Fruit fly (Drosophila melanogaster) whole organism, embryonic: Measurements from ENCODE around the gene kat-60L1.

Experiments used
- CG1024 ChIP-seq: fragments of 200-800 bp; sonication (Bioruptor generic); IDR thresholded peaks from 2 replicates; pipeline ENCODE4 v1.3.6; 2022; ENCODE audit warnings: missing biosample characterization, missing genetic modification characterization
- CG10366 ChIP-seq: fragments of 200-800 bp; sonication (Bioruptor generic); IDR thresholded peaks from 2 replicates; pipeline ENCODE4 v1.3.6; 2022; ENCODE audit warnings: missing biosample characterization, missing genetic modification characterization
- CG10543 ChIP-seq: fragments of 200-800 bp; sonication (Bioruptor generic); optimal IDR thresholded peaks from 3 replicates; lab custom pipeline; 2017; ENCODE audit warnings: missing biosample characterization, mild to moderate bottlenecking, missing genetic modification characterization, moderate library complexity
- CG10565 ChIP-seq: fragments of 200-800 bp; sonication (Bioruptor generic); optimal IDR thresholded peaks from 3 replicates; lab custom pipeline; 2016; ENCODE audit warnings: missing biosample characterization, mild to moderate bottlenecking, missing genetic modification characterization
- CG11398 ChIP-seq: fragments of 200-800 bp; sonication (Bioruptor generic); optimal IDR thresholded peaks from 2 replicates; lab custom pipeline; 2016; ENCODE audit warnings: missing biosample characterization, missing genetic modification characterization
- CG12769 ChIP-seq: fragments of 200-800 bp; sonication (Bioruptor generic); optimal IDR thresholded peaks from 2 replicates; lab custom pipeline; 2019; ENCODE audit warnings: missing biosample characterization, mild to moderate bottlenecking, missing genetic modification characterization, moderate library complexity
- CG12942 ChIP-seq: fragments of 200-800 bp; sonication (Bioruptor generic); optimal IDR thresholded peaks from 3 replicates; lab custom pipeline; 2016; ENCODE audit warnings: missing biosample characterization, missing genetic modification characterization
- CG13894 ChIP-seq: fragments of 200-800 bp; sonication (Bioruptor generic); optimal IDR thresholded peaks from 3 replicates; lab custom pipeline; 2018; ENCODE audit warnings: missing biosample characterization, mild to moderate bottlenecking, missing genetic modification characterization, moderate library complexity
- CG14050 ChIP-seq: fragments of 200-800 bp; sonication (Bioruptor generic); IDR thresholded peaks from 3 replicates; pipeline ENCODE4 v1.3.6; 2022; ENCODE audit warnings: missing biosample characterization, missing genetic modification characterization
- CG1647 ChIP-seq: fragments of 200-800 bp; sonication (Bioruptor generic); optimal IDR thresholded peaks from 3 replicates; lab custom pipeline; 2016; ENCODE audit warnings: missing biosample characterization, missing genetic modification characterization
- CG17385 ChIP-seq: fragments of 200-800 bp; sonication (Bioruptor generic); optimal IDR thresholded peaks from 3 replicates; lab custom pipeline; 2018; ENCODE audit warnings: missing biosample characterization, mild to moderate bottlenecking, missing genetic modification characterization
- CG17802 ChIP-seq: fragments of 200-800 bp; sonication (Bioruptor generic); optimal IDR thresholded peaks from 2 replicates; lab custom pipeline; 2018; ENCODE audit warnings: missing biosample characterization, mild to moderate bottlenecking, missing genetic modification characterization, moderate library complexity
- CG1832 ChIP-seq: fragments of 200-800 bp; sonication (Bioruptor generic); optimal IDR thresholded peaks from 2 replicates; lab custom pipeline; 2017; ENCODE audit warnings: missing biosample characterization, mild to moderate bottlenecking, missing genetic modification characterization, inconsistent platforms
- CG2678 ChIP-seq: fragments of 200-800 bp; sonication (Bioruptor generic); optimal IDR thresholded peaks from 3 replicates; lab custom pipeline; 2019; ENCODE audit warnings: missing biosample characterization, mild to moderate bottlenecking, missing genetic modification characterization, moderate library complexity
- CG31388 ChIP-seq: fragments of 200-800 bp; sonication (Bioruptor generic); optimal IDR thresholded peaks from 2 replicates; lab custom pipeline; 2016; ENCODE audit warnings: missing biosample characterization, missing genetic modification characterization
- CG3995 ChIP-seq: fragments of 200-800 bp; sonication (Bioruptor generic); optimal IDR thresholded peaks from 3 replicates; lab custom pipeline; 2016; ENCODE audit warnings: missing biosample characterization, missing genetic modification characterization
- CG42726 ChIP-seq: fragments of 200-800 bp; sonication (Bioruptor generic); IDR thresholded peaks from 2 replicates; pipeline ENCODE4 v1.3.6; 2022; ENCODE audit warnings: missing biosample characterization, missing genetic modification characterization; ENCODE audit not compliant: partially characterized antibody
- CG4328 ChIP-seq: fragments of 200-800 bp; sonication (Bioruptor generic); optimal IDR thresholded peaks from 3 replicates; lab custom pipeline; 2017; ENCODE audit warnings: missing biosample characterization, missing genetic modification reagents, missing genetic modification characterization
- CG7786 ChIP-seq: fragments of 200-800 bp; sonication (Bioruptor generic); optimal IDR thresholded peaks from 2 replicates; lab custom pipeline; 2016; ENCODE audit warnings: missing biosample characterization, missing genetic modification characterization
- CG7987 ChIP-seq: fragments of 200-800 bp; sonication (Bioruptor generic); optimal IDR thresholded peaks from 2 replicates; lab custom pipeline; 2018; ENCODE audit warnings: missing biosample characterization, mild to moderate bottlenecking, missing genetic modification characterization, moderate library complexity
- CG8359 ChIP-seq: fragments of 200-800 bp; sonication (Bioruptor generic); optimal IDR thresholded peaks from 2 replicates; lab custom pipeline; 2017; ENCODE audit warnings: missing biosample characterization, mild to moderate bottlenecking, missing genetic modification characterization, borderline replicate concordance
- CG8478 ChIP-seq: fragments of >200 bp; optimal IDR thresholded peaks from 2 replicates; lab custom pipeline; 2018
- Chrac-16 ChIP-seq: fragments of 200-800 bp; sonication (Bioruptor generic); optimal IDR thresholded peaks from 3 replicates; lab custom pipeline; 2016; ENCODE audit warnings: missing biosample characterization, missing genetic modification characterization
- Drgx ChIP-seq: fragments of 200-800 bp; sonication (Bioruptor generic); IDR thresholded peaks from 2 replicates; pipeline ENCODE4 v1.3.6; 2022; ENCODE audit warnings: missing biosample characterization, missing genetic modification characterization
- Fer1 ChIP-seq: fragments of 200-800 bp; sonication (Bioruptor generic); optimal IDR thresholded peaks from 2 replicates; lab custom pipeline; 2017; ENCODE audit warnings: missing biosample characterization, mild to moderate bottlenecking, missing genetic modification characterization
- Fer2 ChIP-seq: fragments of 200-800 bp; sonication (Bioruptor generic); optimal IDR thresholded peaks from 2 replicates; lab custom pipeline; 2018; ENCODE audit warnings: missing biosample characterization, mild to moderate bottlenecking, missing genetic modification characterization, moderate library complexity
- GATAe ChIP-seq: fragments of 200-800 bp; sonication (Bioruptor generic); conservative IDR thresholded peaks from 2 replicates; pipeline ENCODE4 v1.3.6; 2022; ENCODE audit warnings: missing biosample characterization, missing genetic modification characterization
- HHEX ChIP-seq: fragments of 200-800 bp; sonication (Bioruptor generic); optimal IDR thresholded peaks from 3 replicates; lab custom pipeline; 2017; ENCODE audit warnings: missing biosample characterization, mild to moderate bottlenecking, missing genetic modification characterization, missing genetic modification reagents
- Hmx ChIP-seq: fragments of 200-800 bp; sonication (Bioruptor generic); optimal IDR thresholded peaks from 2 replicates; lab custom pipeline; 2016; ENCODE audit warnings: missing biosample characterization, missing genetic modification characterization
- Lhr ChIP-seq: fragments of 200-800 bp; sonication (Bioruptor generic); optimal IDR thresholded peaks from 3 replicates; lab custom pipeline; 2017; ENCODE audit warnings: mild to moderate bottlenecking, missing biosample characterization, missing genetic modification reagents, missing genetic modification characterization
- Sox100B ChIP-seq: fragments of 200-800 bp; sonication (Bioruptor generic); optimal IDR thresholded peaks from 3 replicates; lab custom pipeline; 2018; ENCODE audit warnings: missing biosample characterization, mild to moderate bottlenecking, missing genetic modification characterization
- Taf1 ChIP-seq: fragments of 200-800 bp; sonication (Bioruptor generic); IDR thresholded peaks from 2 replicates; pipeline ENCODE4 v1.3.6; 2022; ENCODE audit warnings: missing biosample characterization, missing genetic modification characterization
- ab ChIP-seq: fragments of 200-800 bp; sonication (Bioruptor generic); optimal IDR thresholded peaks from 2 replicates; lab custom pipeline; 2016; ENCODE audit warnings: missing biosample characterization, missing genetic modification characterization
- chm ChIP-seq: fragments of 200-800 bp; sonication (Bioruptor generic); IDR thresholded peaks from 2 replicates; pipeline ENCODE4 v1.3.6; 2022; ENCODE audit warnings: missing biosample characterization, missing genetic modification characterization
- en ChIP-seq: fragments of 200-800 bp; sonication (Bioruptor generic); optimal IDR thresholded peaks from 2 replicates; lab custom pipeline; 2016; ENCODE audit warnings: missing biosample characterization, missing genetic modification characterization
- fd102C ChIP-seq: fragments of 200-800 bp; sonication (Bioruptor generic); optimal IDR thresholded peaks from 2 replicates; lab custom pipeline; 2018; ENCODE audit warnings: missing biosample characterization, mild to moderate bottlenecking, missing genetic modification characterization, moderate library complexity
- fd3F ChIP-seq: fragments of 200-800 bp; sonication (Bioruptor generic); optimal IDR thresholded peaks from 2 replicates; lab custom pipeline; 2018; ENCODE audit warnings: missing biosample characterization, mild to moderate bottlenecking, missing genetic modification characterization, moderate library complexity
- fru ChIP-seq: fragments of >200 bp; optimal IDR thresholded peaks from 2 replicates; lab custom pipeline; 2017
- ham ChIP-seq: fragments of 200-800 bp; sonication (Bioruptor generic); IDR thresholded peaks from 2 replicates; pipeline ENCODE4 v1.3.6; 2022; ENCODE audit warnings: missing biosample characterization, missing genetic modification characterization
- ind ChIP-seq: fragments of 200-800 bp; sonication (Bioruptor generic); optimal IDR thresholded peaks from 3 replicates; lab custom pipeline; 2016; ENCODE audit warnings: missing biosample characterization, missing genetic modification characterization
- inv ChIP-seq: fragments of 200-800 bp; sonication (Bioruptor generic); IDR thresholded peaks from 2 replicates; pipeline ENCODE4 v1.3.6; 2022; ENCODE audit warnings: missing biosample characterization, missing genetic modification characterization; ENCODE audit not compliant: partially characterized antibody
- jigr1 ChIP-seq: fragments of 200-800 bp; sonication (Bioruptor generic); IDR thresholded peaks from 3 replicates; pipeline ENCODE4 v1.3.6; 2022; ENCODE audit warnings: missing biosample characterization, missing genetic modification characterization
- mam ChIP-seq: fragments of 200-800 bp; sonication (Bioruptor generic); optimal IDR thresholded peaks from 3 replicates; lab custom pipeline; 2016; ENCODE audit warnings: missing biosample characterization, missing genetic modification characterization
- nau ChIP-seq: fragments of 200-800 bp; sonication (Bioruptor generic); optimal IDR thresholded peaks from 3 replicates; lab custom pipeline; 2017; ENCODE audit warnings: missing biosample characterization, mild to moderate bottlenecking, missing genetic modification characterization, missing genetic modification reagents
- oc ChIP-seq: fragments of 200-800 bp; sonication (Bioruptor generic); optimal IDR thresholded peaks from 2 replicates; lab custom pipeline; 2018; ENCODE audit warnings: missing biosample characterization, mild to moderate bottlenecking, missing genetic modification characterization, moderate library complexity
- pho ChIP-seq: fragments of 200-800 bp; sonication (Bioruptor generic); optimal IDR thresholded peaks from 2 replicates; lab custom pipeline; 2016; ENCODE audit warnings: missing biosample characterization, missing genetic modification characterization
- pzg ChIP-seq: fragments of 200-800 bp; sonication (Bioruptor generic); optimal IDR thresholded peaks from 3 replicates; lab custom pipeline; 2018; ENCODE audit warnings: missing biosample characterization, mild to moderate bottlenecking, missing genetic modification characterization, moderate library complexity
- row ChIP-seq: fragments of 200-800 bp; sonication (Bioruptor generic); IDR thresholded peaks from 3 replicates; pipeline ENCODE4 v1.3.6; 2022; ENCODE audit warnings: missing biosample characterization, missing genetic modification characterization
- trh ChIP-seq: fragments of 200-800 bp; sonication (Bioruptor generic); optimal IDR thresholded peaks from 2 replicates; lab custom pipeline; 2016; ENCODE audit warnings: missing biosample characterization, missing genetic modification characterization

kat-60L1 gene

DNA sequence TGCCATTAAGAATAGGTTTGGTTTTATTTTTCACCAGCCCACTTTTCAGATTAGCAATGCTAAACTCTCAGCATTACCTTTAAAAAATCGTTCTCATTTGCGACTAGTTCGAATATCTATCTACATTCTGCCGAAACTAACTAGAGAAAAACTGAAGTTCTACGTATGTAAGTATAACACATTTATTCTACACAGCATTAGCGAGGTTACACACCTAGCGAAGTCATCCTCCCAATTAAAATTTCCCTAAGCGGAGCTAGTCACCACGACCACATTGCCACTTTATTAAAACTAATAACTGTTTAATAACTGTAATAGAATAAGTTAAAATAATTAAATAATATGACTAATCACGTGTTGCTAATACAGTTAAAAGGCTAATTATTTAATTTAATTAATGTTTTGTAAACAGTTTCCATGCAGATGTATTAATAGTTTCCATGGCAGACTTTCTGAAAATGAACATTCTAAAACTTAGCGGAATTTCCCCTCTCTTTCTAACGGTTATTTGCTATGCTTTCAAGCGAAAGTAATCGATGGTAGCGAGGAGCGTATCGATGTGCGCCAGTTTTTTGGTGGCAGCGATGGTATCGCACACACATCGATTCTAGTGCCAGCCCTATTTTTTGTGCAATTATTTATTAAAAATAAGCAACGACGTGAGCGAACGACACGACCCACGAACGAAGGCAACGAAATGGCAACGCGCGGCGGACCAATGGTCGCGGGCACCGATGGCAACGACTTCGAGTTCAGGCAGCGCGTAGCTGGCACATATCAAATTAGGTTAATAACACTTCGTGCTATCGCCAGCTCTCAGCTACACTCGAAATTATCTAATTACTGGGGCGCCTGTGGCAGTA is 2.6 kb upstream of the kat-60L1 start, which contains the start of gene jagn (continued):
- peak; percentile 79 for TF ChIP-seq mam (GFP tag; lab: Kevin White, UChicago)
- TF ChIP-seq pzg (GFP tag; lab: Kevin White, UChicago) = peak; percentile 90
- TF ChIP-seq fru (lab: Kevin White, UChicago) = no peak
- TF ChIP-seq CG8359 = no peak
- peak; percentile 36 for TF ChIP-seq CG17802 (tag; lab: Kevin White, UChicago)
- TF ChIP-seq fd102C (GFP tag; lab: Kevin White, UChicago) = no peak
- TF ChIP-seq CG4328 (GFP tag; lab: Kevin White, UChicago) = peak; percentile 59
- TF ChIP-seq CG17385 = peak; percentile 61
- TF ChIP-seq fd3F (GFP tag; lab: Kevin White, UChicago) = peak; percentile 18
- TF ChIP-seq nau (GFP tag; lab: Kevin White, UChicago) = no peak
- TF ChIP-seq pho (GFP tag; lab: Kevin White, UChicago) = peak; percentile 81
- peak; percentile 21 for TF ChIP-seq oc
- no peak; the same call in 2 of the 3 replicates for TF ChIP-seq CG14050 (GFP tag; lab: Robert Waterston, UW)
- no peak for TF ChIP-seq ham (GFP tag; lab: Robert Waterston, UW)
- TF ChIP-seq CG1647 (GFP tag; lab: Kevin White, UChicago) = no peak
- peak; percentile 11 for TF ChIP-seq ab (GFP tag; lab: Kevin White, UChicago)
- no peak for TF ChIP-seq jigr1 (GFP tag; lab: Robert Waterston, UW)
- no peak for TF ChIP-seq CG12942 (GFP tag; lab: Kevin White, UChicago)
- TF ChIP-seq Fer1 (GFP tag; lab: Kevin White, UChicago) = peak; percentile 39
- peak; percentile 45 for TF ChIP-seq CG10366 (GFP tag; lab: Robert Waterston, UW)
- no peak for TF ChIP-seq Hmx
- TF ChIP-seq Sox100B = no peak
- TF ChIP-seq GATAe (GFP tag; lab: Robert Waterston, UW) = no peak
- TF ChIP-seq CG2678 (tag; lab: Kevin White, UChicago) = no peak
- TF ChIP-seq ind (GFP tag; lab: Kevin White, UChicago) = peak; percentile 60
- TF ChIP-seq Fer2 (tag; lab: Kevin White, UChicago) = no peak
- peak; percentile 59 for TF ChIP-seq CG7786 (GFP tag; lab: Kevin White, UChicago)
- TF ChIP-seq chm (GFP tag; lab: Robert Waterston, UW) = peak; percentile 71
- peak; percentile 14 for TF ChIP-seq CG1832 (GFP tag; lab: Kevin White, UChicago)
- peak; percentile 44 for TF ChIP-seq Chrac-16 (GFP tag; lab: Kevin White, UChicago)
- peak; percentile 31 for TF ChIP-seq CG13894
- TF ChIP-seq CG11398 (GFP tag; lab: Kevin White, UChicago) = peak; percentile 36
- TF ChIP-seq CG1024 (GFP tag; lab: Robert Waterston, UW) = peak; percentile 46; the same call in 1 of the 2 replicates
- no peak for TF ChIP-seq CG8478 (lab: Kevin White, UChicago)
- TF ChIP-seq CG7987 (GFP tag; lab: Kevin White, UChicago) = peak; percentile 78
- no peak for TF ChIP-seq CG10565 (GFP tag; lab: Kevin White, UChicago)
- TF ChIP-seq en (GFP tag; lab: Kevin White, UChicago) = no peak
- TF ChIP-seq CG3995 (GFP tag; lab: Kevin White, UChicago) = peak; percentile 14
- TF ChIP-seq HHEX (GFP tag; lab: Kevin White, UChicago) = peak; percentile 14
- TF ChIP-seq trh (GFP tag; lab: Kevin White, UChicago) = no peak
- no peak for TF ChIP-seq Taf1 (GFP tag; lab: Robert Waterston, UW)
- no peak; the same call in 1 of the 2 replicates for TF ChIP-seq Drgx (GFP tag; lab: Robert Waterston, UW)
- TF ChIP-seq Lhr = peak; percentile 86
- TF ChIP-seq CG12769 = no peak
- peak; percentile 100 for TF ChIP-seq inv (GFP tag; lab: Robert Waterston, UW)
- no peak for TF ChIP-seq CG31388 (GFP tag; lab: Kevin White, UChicago)
- peak; percentile 100 for TF ChIP-seq CG42726 (GFP tag; lab: Robert Waterston, UW)
- TF ChIP-seq row (GFP tag; lab: Robert Waterston, UW) = peak; percentile 71
- no peak for TF ChIP-seq CG10543 (GFP tag; lab: Kevin White, UChicago)
